Worm (Caenorhabditis elegans): ENCODE measurements around the gene egg-2.

- TF ChIP-seq jun-1 (tag; optimal IDR thresholded peaks at IDR 0.05) (no peak), ceh-28 (tag; optimal IDR thresholded peaks at IDR 0.05) (no peak), ceh-82 (tag; optimal IDR thresholded peaks at IDR 0.05) (no peak), nhr-28 (tag; optimal IDR thresholded peaks at IDR 0.05) (no peak), ama-1 (optimal IDR thresholded peaks at IDR 0.05) (no peak), sdz-12 (GFP tag; optimal IDR thresholded peaks at IDR 0.05) (no peak), F49E8.2 (tag; optimal IDR thresholded peaks at IDR 0.05; ENCODE audit: borderline replicate concordance) (no peak)
Observed at ce11 chrIII:7096481-7096880, 36.1 kb upstream of the egg-2 start.

Measured in whole organism, L4 larva.